Worm (Caenorhabditis elegans): Measurements from ENCODE around the gene B0348.10.

DNA sequence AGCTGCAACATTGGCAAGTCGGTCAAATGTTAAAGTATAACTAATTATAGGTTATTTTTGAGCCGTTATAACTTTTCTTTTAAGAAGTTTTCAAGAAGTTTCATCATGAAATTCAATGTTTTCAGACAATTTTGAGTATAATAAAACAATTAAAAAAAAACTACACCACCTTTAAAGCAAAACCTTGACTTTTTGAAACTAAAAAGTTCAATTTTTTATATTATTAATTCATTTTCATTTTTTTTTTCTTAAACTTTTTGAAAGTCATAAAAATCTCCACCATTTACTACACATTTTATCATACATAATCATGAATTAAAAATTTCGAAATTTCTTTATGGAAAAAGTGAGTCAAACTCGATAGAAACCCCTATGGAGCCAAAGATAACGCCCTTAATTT lies 36.5 kb upstream of the B0348.10 start, which contains the start of gene B0348.2:
- TF ChIP-seq ama-1 (optimal IDR thresholded peaks at IDR 0.05) (no peak), ama-1 (GFP tag; optimal IDR thresholded peaks at IDR 0.05) (no peak), ceh-40 (GFP tag; IDR thresholded peaks at IDR 0.05) (no peak)

All from whole organism, young adult.